Comparison of ENCODE assay signal across 2 fruit fly cellular contexts in genomic region chrX:9889686-9890085, dm6.
A peak's percentile ranks its signal among the peaks of the same experiment; 100 is the strongest.
TF ChIP-seq lines count a peak whose summit lies in the region.

No protein-coding gene starts in this region.

- peak; percentile 57 for TF ChIP-seq CTCF in whole organism, embryonic (GFP tag; optimal IDR thresholded peaks at IDR 0.05; lab: Kevin White, UChicago)

TF ChIP-seq in whole organism, embryonic, 481 proteins besides CTCF, POLR2A, EP300 and RAD21:
- TF ChIP-seq sens (GFP tag; lab: Kevin White, UChicago) (peak; percentile 32), CG1832 (GFP tag; optimal IDR thresholded peaks at IDR 0.05; lab: Kevin White, UChicago) (no peak)

TF ChIP-seq in whole organism, wandering third instar larva, 38 proteins besides CTCF, POLR2A, EP300 and RAD21:
- TF ChIP-seq Myc (optimal IDR thresholded peaks at IDR 0.05; lab: Kevin White, UChicago) (peak; percentile 58), Jra (GFP tag; optimal IDR thresholded peaks at IDR 0.05; lab: Kevin White, UChicago) (no peak)
TF ChIP-seq in whole organism, wandering third instar larva: peak in this region for 1.
